Worm (Caenorhabditis elegans) whole organism, young adult: ENCODE results near the gene Y116A8C.19.
"Not testable (repeated sequence)": the region's sequence is repeated elsewhere in the genome, so short reads cannot be mapped to it uniquely, and the experiment has no call there.

Source experiments
- F10E7.11 ChIP-seq: sonication (generic microtip); optimal IDR thresholded peaks from 2 replicates; lab custom pipeline; 2017; ENCODE audit warnings: mild to moderate bottlenecking, missing genetic modification characterization, moderate library complexity, missing compliant biosample characterization
- T26A5.8 ChIP-seq: sonication (generic microtip); optimal IDR thresholded peaks from 2 replicates; lab custom pipeline; 2016; ENCODE audit warnings: missing genetic modification characterization, missing compliant biosample characterization
- Y53G8AR.9 ChIP-seq: fragments of 200-800 bp; sonication (Bioruptor generic); conservative IDR thresholded peaks from 2 replicates; pipeline ENCODE4 v1.3.6; 2022; ENCODE audit warnings: missing genetic modification reagents, missing genetic modification characterization, missing compliant biosample characterization
- Y56A3A.18 ChIP-seq: fragments of 200-800 bp; sonication (Bioruptor generic); IDR thresholded peaks from 2 replicates; pipeline ENCODE4 v1.3.6; 2022; ENCODE audit warnings: missing genetic modification reagents, missing genetic modification characterization, missing compliant biosample characterization
- Y67H2A.10 ChIP-seq: fragments of 200-800 bp; sonication (Bioruptor generic); conservative IDR thresholded peaks from 2 replicates; pipeline ENCODE4 v1.3.6; 2022; ENCODE audit warnings: missing genetic modification reagents, missing genetic modification characterization, missing compliant biosample characterization
- Y79H2A.3 ChIP-seq: fragments of 200-800 bp; sonication (Bioruptor generic); conservative IDR thresholded peaks from 2 replicates; pipeline ENCODE4 v1.3.6; 2022; ENCODE audit warnings: missing genetic modification reagents, missing genetic modification characterization, missing compliant biosample characterization
- Y95B8A.8 ChIP-seq: fragments of 200-800 bp; sonication (Bioruptor generic); IDR thresholded peaks from 2 replicates; pipeline ENCODE4 v1.3.6; 2022; ENCODE audit warnings: missing genetic modification reagents, missing genetic modification characterization, missing compliant biosample characterization
- akir-1 ChIP-seq: fragments of 200-800 bp; sonication (Bioruptor generic); optimal IDR thresholded peaks from 2 replicates; lab custom pipeline; 2018; ENCODE audit warnings: mild to moderate bottlenecking, missing genetic modification characterization, moderate library complexity, missing compliant biosample characterization
- aptf-2 ChIP-seq: fragments of 200-800 bp; sonication (Bioruptor generic); conservative IDR thresholded peaks from 2 replicates; pipeline ENCODE4 v1.3.6; 2022; ENCODE audit warnings: missing genetic modification reagents, missing genetic modification characterization, missing compliant biosample characterization
- attf-6 ChIP-seq: fragments of 200-800 bp; sonication (Bioruptor generic); IDR thresholded peaks from 2 replicates; pipeline ENCODE4 v1.3.6; 2022; ENCODE audit warnings: missing genetic modification reagents, missing genetic modification characterization, missing compliant biosample characterization
- bed-1 ChIP-seq: fragments of 200-800 bp; sonication (Bioruptor generic); IDR thresholded peaks from 2 replicates; pipeline ENCODE4 v1.3.6; 2022; ENCODE audit warnings: missing genetic modification reagents, missing genetic modification characterization, missing compliant biosample characterization
- cebp-1 ChIP-seq, 2 experiments: fragments of 200-800 bp in 1 of 2; sonication (Bioruptor generic) in 1 of 2; sonication (generic microtip) in 1 of 2; IDR thresholded peaks in 1 of 2; optimal IDR thresholded peaks in 1 of 2; 2 replicates each; pipeline versions ENCODE4 v1.3.6 to Lab custom; 2017 to 2022; ENCODE audit warnings: missing compliant biosample characterization in 2 of 2, missing genetic modification characterization in 2 of 2, mild to moderate bottlenecking in 1 of 2, missing genetic modification reagents in 1 of 2, moderate library complexity in 1 of 2
- ceh-100 ChIP-seq: fragments of 200-800 bp; sonication (Bioruptor generic); IDR thresholded peaks from 2 replicates; pipeline ENCODE4 v1.3.6; 2022; ENCODE audit warnings: missing genetic modification reagents, missing genetic modification characterization, missing compliant biosample characterization
- chd-7 ChIP-seq: sonication (generic microtip); optimal IDR thresholded peaks from 2 replicates; lab custom pipeline; 2016; ENCODE audit warnings: mild to moderate bottlenecking, missing genetic modification characterization, moderate library complexity, missing compliant biosample characterization
- efl-1 ChIP-seq: fragments of 150-350 bp; optimal IDR thresholded peaks from 2 replicates; lab custom pipeline; 2014; ENCODE audit warnings: missing biosample characterization, missing genetic modification reagents, missing genetic modification characterization
- hmg-20 ChIP-seq: fragments of 200-800 bp; sonication (Bioruptor generic); IDR thresholded peaks from 2 replicates; pipeline ENCODE4 v1.3.6; 2022; ENCODE audit warnings: missing genetic modification reagents, missing genetic modification characterization, missing compliant biosample characterization
- hsf-1 ChIP-seq: fragments of 200-800 bp; sonication (Bioruptor generic); IDR thresholded peaks from 2 replicates; pipeline ENCODE4 v1.3.6; 2022; ENCODE audit warnings: missing genetic modification reagents, missing genetic modification characterization, missing compliant biosample characterization
- lin-35 ChIP-seq, 3 experiments: fragments of 150-350 bp in 2 of 3; sonication (generic microtip) in 1 of 3; optimal IDR thresholded peaks; 2 replicates each; lab custom pipeline; 2014 to 2018; ENCODE audit warnings: missing biosample characterization in 3 of 3, missing genetic modification characterization in 3 of 3, missing genetic modification reagents in 3 of 3
- lin-54 ChIP-seq: fragments of 200-800 bp; sonication (Bioruptor generic); optimal IDR thresholded peaks from 2 replicates; lab custom pipeline; 2018; ENCODE audit warnings: mild to moderate bottlenecking, missing genetic modification characterization, missing compliant biosample characterization
- lir-1 ChIP-seq: fragments of 200-800 bp; sonication (Bioruptor generic); conservative IDR thresholded peaks from 2 replicates; pipeline ENCODE4 v1.3.6; 2022; ENCODE audit warnings: missing genetic modification reagents, missing genetic modification characterization, missing compliant biosample characterization
- lsl-1 ChIP-seq: fragments of 200-800 bp; sonication (Bioruptor generic); optimal IDR thresholded peaks from 2 replicates; lab custom pipeline; 2018; ENCODE audit warnings: mild to moderate bottlenecking, missing genetic modification characterization, moderate library complexity, missing compliant biosample characterization
- mcd-1 ChIP-seq: fragments of 200-800 bp; sonication (Bioruptor generic); IDR thresholded peaks from 2 replicates; pipeline ENCODE4 v1.3.6; 2022; ENCODE audit warnings: missing genetic modification reagents, missing genetic modification characterization, missing compliant biosample characterization
- nfyb-1 ChIP-seq: fragments of 200-800 bp; sonication (Bioruptor generic); IDR thresholded peaks from 2 replicates; pipeline ENCODE4 v1.3.6; 2022; ENCODE audit warnings: missing genetic modification reagents, missing genetic modification characterization, missing compliant biosample characterization
- nhr-179 ChIP-seq: sonication (generic microtip); optimal IDR thresholded peaks from 2 replicates; lab custom pipeline; 2016; ENCODE audit warnings: mild to moderate bottlenecking, missing genetic modification characterization, missing compliant biosample characterization
- nhr-27 ChIP-seq: fragments of 200-800 bp; sonication (Bioruptor generic); optimal IDR thresholded peaks from 2 replicates; lab custom pipeline; 2018; ENCODE audit warnings: mild to moderate bottlenecking, missing genetic modification characterization, moderate library complexity, missing compliant biosample characterization
- snpc-4 ChIP-seq, 5 experiments: fragments of 150-350 bp in 1 of 5; sonication (generic microtip) in 4 of 5; optimal IDR thresholded peaks; 2 replicates each; lab custom pipeline; 2014 to 2018; ENCODE audit warnings: missing genetic modification characterization in 5 of 5, missing biosample characterization in 3 of 5, antibody characterized with exemption in 2 of 5, mild to moderate bottlenecking in 2 of 5, missing compliant biosample characterization in 2 of 5, missing genotype in 2 of 5, moderate library complexity in 2 of 5, missing genetic modification reagents in 1 of 5
- tbp1 ChIP-seq: fragments of 200-800 bp; sonication (Bioruptor generic); optimal IDR thresholded peaks from 2 replicates; lab custom pipeline; 2018; ENCODE audit warnings: mild to moderate bottlenecking, missing genetic modification characterization, missing compliant biosample characterization
- tlf-1 ChIP-seq: fragments of 200-800 bp; sonication (Bioruptor generic); optimal IDR thresholded peaks from 2 replicates; lab custom pipeline; 2018; ENCODE audit warnings: mild to moderate bottlenecking, missing genetic modification characterization, missing compliant biosample characterization
- ztf-25 ChIP-seq: fragments of 200-800 bp; sonication (Bioruptor generic); IDR thresholded peaks from 2 replicates; pipeline ENCODE4 v1.3.6; 2022; ENCODE audit warnings: missing genetic modification reagents, missing genetic modification characterization, missing compliant biosample characterization

Gene Y116A8C.19

ce11 chrIV:17084317-17084716 is 44.9 kb upstream of the Y116A8C.19 start:
- TF ChIP-seq tlf-1, result no peak
- peak; percentile 40; the same call in 1 of the 2 replicates for TF ChIP-seq attf-6
- no peak for TF ChIP-seq snpc-4 (GFP tag; optimal IDR thresholded peaks at IDR 0.05; lab: Kevin White, UChicago)
- peak in 3 of 4 experiments; percentile 22 to 74 (median 30) for TF ChIP-seq snpc-4 (tag; optimal IDR thresholded peaks at IDR 0.05; lab: Kevin White, UChicago)
- TF ChIP-seq mcd-1, result peak; percentile 47; the same call in 1 of the 2 replicates
- no peak for TF ChIP-seq F10E7.11
- no peak for TF ChIP-seq lin-35 (GFP tag; optimal IDR thresholded peaks at IDR 0.05; lab: Kevin White, UChicago)
- TF ChIP-seq efl-1 (GFP tag; lab: Kevin White, UChicago), result no peak
- TF ChIP-seq Y95B8A.8 (GFP tag; lab: Robert Waterston, UW), result no peak
- TF ChIP-seq cebp-1 (GFP tag; IDR thresholded peaks at IDR 0.05; lab: Robert Waterston, UW), result no peak
- no peak for TF ChIP-seq cebp-1 (tag; optimal IDR thresholded peaks at IDR 0.05; lab: Kevin White, UChicago)
- no peak for TF ChIP-seq hmg-20
- TF ChIP-seq ceh-100 (GFP tag; lab: Robert Waterston, UW), result peak; percentile 69; the same call in 1 of the 2 replicates

- TF ChIP-seq ztf-25 (GFP tag; lab: Robert Waterston, UW) (no peak), Y53G8AR.9 (GFP tag; lab: Robert Waterston, UW) (no peak), attf-6 (0 out of 2 replicates have a peak, but pooled peaks have one; percentile 24), nfyb-1 (GFP tag; lab: Robert Waterston, UW) (no peak), tbp1 (GFP tag; lab: Kevin White, UChicago) (no peak), snpc-4 (GFP tag; optimal IDR thresholded peaks at IDR 0.05; lab: Kevin White, UChicago) (no peak), snpc-4 (tag; optimal IDR thresholded peaks at IDR 0.05; lab: Kevin White, UChicago) (peak in 1 of 4 experiments; percentile 15), Y56A3A.18 (no peak), lsl-1 (no peak), aptf-2 (GFP tag; lab: Robert Waterston, UW) (no peak), akir-1 (GFP tag; lab: Kevin White, UChicago) (no peak), Y79H2A.3 (GFP tag; lab: Robert Waterston, UW) (no peak)
- TF ChIP-seq, all 124 proteins: peak for 2
Observed at ce11 chrIV:17078649-17079048, 39.2 kb upstream of the Y116A8C.19 start, which contains the start of gene Y116A8C.25. Gene Y116A8C.25 (minus strand): TSS chrIV:17078749.

DNA sequence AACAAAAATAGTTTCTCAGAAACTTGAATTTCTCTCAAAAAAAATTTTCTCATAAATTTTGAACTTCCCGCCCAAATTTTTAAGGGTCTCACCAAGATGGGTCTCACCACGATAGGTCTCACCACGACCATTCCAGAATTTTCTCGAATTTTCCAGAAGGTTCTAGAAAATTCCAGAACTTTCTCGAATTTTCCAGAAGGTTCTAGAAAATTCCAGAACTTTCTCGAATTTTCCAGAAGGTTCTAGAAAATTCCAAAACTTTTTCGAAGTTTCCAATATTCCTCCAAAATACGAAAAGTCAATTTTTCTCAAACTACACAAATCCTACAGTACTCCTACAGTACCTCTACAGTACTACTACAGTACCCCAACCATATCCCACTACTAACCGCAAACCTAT is 36.6 kb upstream of the Y116A8C.19 start:
- peak; percentile 31; the same call in 1 of the 2 replicates for TF ChIP-seq attf-6
- TF ChIP-seq hsf-1, result peak; percentile 96

DNA sequence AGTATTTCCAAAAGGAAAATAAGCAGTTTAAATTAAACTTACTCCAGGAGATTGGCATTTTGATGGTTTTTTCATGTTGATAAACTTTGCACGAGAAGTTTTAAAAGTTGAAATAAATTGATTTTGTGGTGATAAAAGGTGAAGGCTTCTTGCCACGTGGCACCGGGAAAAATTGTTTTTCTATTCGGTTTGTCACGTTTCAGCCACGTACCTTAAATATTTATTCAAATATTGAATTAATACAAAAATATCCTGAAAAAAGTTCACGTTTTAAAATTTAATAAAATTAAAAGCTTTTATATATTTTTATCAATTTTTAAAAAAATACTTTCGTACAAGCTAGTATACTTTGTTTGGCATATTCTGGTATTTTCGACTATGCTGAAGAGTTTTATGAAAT is 31.3 kb upstream of the Y116A8C.19 start, which contains the start of gene Y116A8C.24:
TSS of gene Y116A8C.24 (minus strand) at position 101 of the 400 bp plus-strand sequence.
- not testable (repeated sequence) for TF ChIP-seq bed-1 (GFP tag; lab: Robert Waterston, UW); Y56A3A.18; Y67H2A.10 (GFP tag; lab: Robert Waterston, UW)

ce11 chrIV:17064937-17065336 is 25.5 kb upstream of the Y116A8C.19 start, which contains the start of gene Y116A8C.465:
Gene Y116A8C.465 (plus strand): TSS chrIV:17065237.
- not testable (repeated sequence) for TF ChIP-seq lin-54 (GFP tag; lab: Kevin White, UChicago); lir-1 (GFP tag; lab: Robert Waterston, UW); nhr-27

DNA sequence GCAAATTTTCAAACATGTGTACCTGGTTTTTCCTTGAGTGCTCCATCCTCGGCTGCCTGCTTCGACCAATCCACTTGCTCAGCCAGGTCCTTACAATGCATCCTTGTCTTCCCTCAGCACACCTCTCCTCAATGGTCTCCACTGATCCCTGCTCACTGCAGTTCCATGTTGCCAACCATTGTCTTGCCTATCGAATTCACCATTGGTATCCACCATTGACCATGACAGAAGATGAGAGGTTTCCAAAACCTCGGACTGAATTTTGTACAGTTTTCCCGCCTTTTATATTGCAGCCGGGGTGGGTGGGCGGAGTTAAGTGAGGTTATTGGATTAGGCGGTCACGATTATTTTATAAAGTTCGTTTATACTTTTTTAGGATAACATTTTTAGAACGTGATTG is 24.3 kb upstream of the Y116A8C.19 start, which contains the start of gene Y116A8C.467:
TSS of gene Y116A8C.467 (minus strand) at position 101 of the 400 bp plus-strand sequence.
- TF ChIP-seq nhr-179, T26A5.8, chd-7 (tag; lab: Kevin White, UChicago): not testable (repeated sequence)
